Worm (Caenorhabditis elegans) whole organism, late embryonic: ENCODE data around the gene fbxb-10.

Source experiments
- fkh-10 ChIP-seq: fragments of 150-350 bp; optimal IDR thresholded peaks from 2 replicates; lab custom pipeline; 2014; ENCODE audit warnings: missing biosample characterization, missing genetic modification reagents, missing genetic modification characterization
- hlh-6 ChIP-seq: sonication (generic microtip); optimal IDR thresholded peaks from 2 replicates; lab custom pipeline; 2016; ENCODE audit warnings: missing genotype, missing genetic modification characterization, missing compliant biosample characterization
- madf-2 ChIP-seq: sonication (generic microtip); optimal IDR thresholded peaks from 2 replicates; lab custom pipeline; 2017; ENCODE audit warnings: missing genetic modification characterization, missing compliant biosample characterization

ce11 chrII:1830182-1830682 lies 12.0 kb upstream of the fbxb-10 start, which contains the start of gene math-40:
- TF ChIP-seq hlh-6 (tag; lab: Kevin White, UChicago): no peak
- TF ChIP-seq madf-2: no peak
- TF ChIP-seq fkh-10: no peak
